Worm (Caenorhabditis elegans) whole organism, L2 larva: ENCODE results near the gene gpr-2.
A peak's percentile ranks its signal among the peaks of the same experiment; 100 is the strongest.
"Not testable (repeated sequence)": the region's sequence is repeated elsewhere in the genome, so short reads cannot be mapped to it uniquely, and the experiment has no call there.

ENCODE experiments used
- C34F6.9 ChIP-seq: fragments of 150-350 bp; optimal IDR thresholded peaks from 2 replicates; lab custom pipeline; 2014; ENCODE audit warnings: missing biosample characterization, missing genetic modification characterization
- F13H6.1 ChIP-seq: sonication (generic microtip); optimal IDR thresholded peaks from 2 replicates; lab custom pipeline; 2016; ENCODE audit warnings: missing genetic modification characterization, missing compliant biosample characterization
- R02D3.7 ChIP-seq: fragments of 150-350 bp; optimal IDR thresholded peaks from 2 replicates; lab custom pipeline; 2014; ENCODE audit warnings: missing biosample characterization, missing genetic modification characterization
- Y55F3AM.14 ChIP-seq: fragments of 200-800 bp; sonication (Bioruptor generic); optimal IDR thresholded peaks from 2 replicates; lab custom pipeline; 2018; ENCODE audit warnings: mild to moderate bottlenecking, missing genetic modification characterization, missing compliant biosample characterization
- ZK546.5 ChIP-seq: sonication (generic microtip); optimal IDR thresholded peaks from 2 replicates; lab custom pipeline; 2017; ENCODE audit warnings: missing biosample characterization, missing genetic modification characterization
- alr-1 ChIP-seq: fragments of 150-350 bp; optimal IDR thresholded peaks from 2 replicates; lab custom pipeline; 2014; ENCODE audit warnings: missing biosample characterization, missing genetic modification characterization
- aly-2 ChIP-seq: fragments of 150-350 bp; optimal IDR thresholded peaks from 2 replicates; lab custom pipeline; 2014; ENCODE audit warnings: missing biosample characterization, missing genetic modification characterization
- ama-1 ChIP-seq: fragments of 150-350 bp; optimal IDR thresholded peaks from 2 replicates; lab custom pipeline; 2018; ENCODE audit warnings: inconsistent platforms
- blmp-1 ChIP-seq: sonication (generic microtip); optimal IDR thresholded peaks from 2 replicates; lab custom pipeline; 2017; ENCODE audit warnings: missing genetic modification characterization, mild to moderate bottlenecking, missing compliant biosample characterization, antibody characterized with exemption, moderate library complexity; ENCODE audit not compliant: insufficient read depth
- ceh-16 ChIP-seq: fragments of 150-350 bp; optimal IDR thresholded peaks from 2 replicates; lab custom pipeline; 2014; ENCODE audit warnings: missing biosample characterization, missing genetic modification characterization
- ceh-82 ChIP-seq: fragments of 150-350 bp; optimal IDR thresholded peaks from 2 replicates; lab custom pipeline; 2014; ENCODE audit warnings: missing biosample characterization, missing genetic modification characterization
- crh-2 ChIP-seq: sonication (generic microtip); optimal IDR thresholded peaks from 2 replicates; lab custom pipeline; 2017; ENCODE audit warnings: missing biosample characterization, missing genetic modification characterization
- dmd-4 ChIP-seq: sonication (generic microtip); optimal IDR thresholded peaks from 2 replicates; lab custom pipeline; 2017; ENCODE audit warnings: missing biosample characterization, missing genetic modification characterization
- egl-27 ChIP-seq: sonication (generic microtip); optimal IDR thresholded peaks from 3 replicates; lab custom pipeline; 2017; ENCODE audit warnings: missing biosample characterization, missing genetic modification reagents, missing genetic modification characterization
- elt-1 ChIP-seq: fragments of 150-350 bp; optimal IDR thresholded peaks from 2 replicates; lab custom pipeline; 2014; ENCODE audit warnings: missing biosample characterization, missing genetic modification characterization
- elt-3 ChIP-seq: sonication (generic microtip); optimal IDR thresholded peaks from 2 replicates; lab custom pipeline; 2017; ENCODE audit warnings: missing biosample characterization, missing genetic modification characterization
- gmeb-1 ChIP-seq: fragments of 150-350 bp; optimal IDR thresholded peaks from 2 replicates; lab custom pipeline; 2014; ENCODE audit warnings: missing biosample characterization, missing genetic modification characterization
- lin-13 ChIP-seq: fragments of 150-350 bp; optimal IDR thresholded peaks from 2 replicates; lab custom pipeline; 2014; ENCODE audit warnings: missing biosample characterization, missing genetic modification reagents, missing genetic modification characterization
- lsy-2 ChIP-seq, 2 experiments: fragments of 150-350 bp in 1 of 2; sonication (generic microtip) in 1 of 2; optimal IDR thresholded peaks; 2 replicates each; lab custom pipeline; 2014 to 2017; ENCODE audit warnings: missing biosample characterization in 2 of 2, missing genetic modification characterization in 2 of 2
- mab-5 ChIP-seq: fragments of 150-350 bp; optimal IDR thresholded peaks from 2 replicates; lab custom pipeline; 2014; ENCODE audit warnings: missing biosample characterization, missing genetic modification characterization
- mbf-1 ChIP-seq: sonication (generic microtip); optimal IDR thresholded peaks from 2 replicates; lab custom pipeline; 2017; ENCODE audit warnings: missing biosample characterization, missing genetic modification characterization
- mdl-1 ChIP-seq, 2 experiments: fragments of 150-350 bp in 1 of 2; sonication (generic microtip) in 1 of 2; optimal IDR thresholded peaks; 2 replicates each; lab custom pipeline; 2017; ENCODE audit warnings: missing biosample characterization in 2 of 2, missing genetic modification characterization in 2 of 2
- nhr-11 ChIP-seq: fragments of 150-350 bp; optimal IDR thresholded peaks from 2 replicates; lab custom pipeline; 2014; ENCODE audit warnings: missing biosample characterization, missing genetic modification characterization
- nhr-12 ChIP-seq: fragments of 150-350 bp; optimal IDR thresholded peaks from 2 replicates; lab custom pipeline; 2014; ENCODE audit warnings: missing biosample characterization, missing genetic modification characterization
- nhr-129 ChIP-seq: fragments of 150-350 bp; optimal IDR thresholded peaks from 2 replicates; lab custom pipeline; 2014; ENCODE audit warnings: missing biosample characterization, missing genetic modification characterization
- nhr-21 ChIP-seq: fragments of 150-350 bp; optimal IDR thresholded peaks from 2 replicates; lab custom pipeline; 2014; ENCODE audit warnings: missing biosample characterization, missing genetic modification characterization
- nhr-23 ChIP-seq: fragments of 150-350 bp; optimal IDR thresholded peaks from 2 replicates; lab custom pipeline; 2014; ENCODE audit warnings: missing biosample characterization, missing genetic modification reagents, missing genetic modification characterization
- nhr-25 ChIP-seq: fragments of 150-350 bp; sonication (generic microtip); optimal IDR thresholded peaks from 3 replicates; lab custom pipeline; 2014; ENCODE audit warnings: missing biosample characterization, missing genetic modification characterization
- nhr-6 ChIP-seq: fragments of 150-350 bp; optimal IDR thresholded peaks from 2 replicates; lab custom pipeline; 2014; ENCODE audit warnings: missing biosample characterization, missing genetic modification characterization
- peb-1 ChIP-seq: fragments of 150-350 bp; optimal IDR thresholded peaks from 2 replicates; lab custom pipeline; 2014; ENCODE audit warnings: missing biosample characterization, missing genetic modification characterization
- sem-4 ChIP-seq: fragments of 150-350 bp; optimal IDR thresholded peaks from 2 replicates; lab custom pipeline; 2014; ENCODE audit warnings: missing biosample characterization, missing genetic modification reagents, missing genetic modification characterization
- skn-1 ChIP-seq: sonication (generic microtip); optimal IDR thresholded peaks from 2 replicates; lab custom pipeline; 2017; ENCODE audit warnings: missing biosample characterization, missing genetic modification characterization
- sma-3 ChIP-seq: sonication (generic microtip); optimal IDR thresholded peaks from 2 replicates; lab custom pipeline; 2016; ENCODE audit warnings: missing genetic modification reagents, missing genetic modification characterization, missing compliant biosample characterization
- sma-9 ChIP-seq, 2 experiments: fragments of 150-350 bp in 1 of 2; sonication (generic microtip) in 1 of 2; optimal IDR thresholded peaks; 2 replicates each; lab custom pipeline; 2014 to 2016; ENCODE audit warnings: missing genetic modification characterization in 2 of 2, mild to moderate bottlenecking in 1 of 2, missing biosample characterization in 1 of 2, missing compliant biosample characterization in 1 of 2, missing genetic modification reagents in 1 of 2, moderate library complexity in 1 of 2
- snpc-4 ChIP-seq: fragments of 150-350 bp; optimal IDR thresholded peaks from 2 replicates; lab custom pipeline; 2014; ENCODE audit warnings: missing biosample characterization, missing genetic modification characterization
- unc-39 ChIP-seq: fragments of 150-350 bp; optimal IDR thresholded peaks from 2 replicates; lab custom pipeline; 2014; ENCODE audit warnings: missing biosample characterization, missing genetic modification characterization
- unc-55 ChIP-seq: fragments of 150-350 bp; sonication (generic microtip); optimal IDR thresholded peaks from 3 replicates; lab custom pipeline; 2014; ENCODE audit warnings: missing biosample characterization, missing genetic modification reagents, missing genetic modification characterization
- unc-62 ChIP-seq: fragments of 150-350 bp; optimal IDR thresholded peaks from 2 replicates; lab custom pipeline; 2014; ENCODE audit warnings: missing biosample characterization, missing genetic modification reagents, missing genetic modification characterization
- zag-1 ChIP-seq: fragments of 150-350 bp; optimal IDR thresholded peaks from 2 replicates; lab custom pipeline; 2014; ENCODE audit warnings: missing biosample characterization, missing genetic modification characterization
- ztf-1 ChIP-seq: fragments of 200-800 bp; sonication (Bioruptor generic); conservative IDR thresholded peaks from 2 replicates; pipeline ENCODE4 v1.3.6; 2022; ENCODE audit warnings: missing genetic modification characterization, missing compliant biosample characterization
- ztf-11 ChIP-seq: sonication (generic microtip); optimal IDR thresholded peaks from 2 replicates; lab custom pipeline; 2017; ENCODE audit warnings: missing biosample characterization, missing genetic modification characterization
- ztf-4 ChIP-seq: fragments of 150-350 bp; optimal IDR thresholded peaks from 2 replicates; lab custom pipeline; 2014; ENCODE audit warnings: missing biosample characterization, missing genetic modification characterization

gpr-2 gene

DNA sequence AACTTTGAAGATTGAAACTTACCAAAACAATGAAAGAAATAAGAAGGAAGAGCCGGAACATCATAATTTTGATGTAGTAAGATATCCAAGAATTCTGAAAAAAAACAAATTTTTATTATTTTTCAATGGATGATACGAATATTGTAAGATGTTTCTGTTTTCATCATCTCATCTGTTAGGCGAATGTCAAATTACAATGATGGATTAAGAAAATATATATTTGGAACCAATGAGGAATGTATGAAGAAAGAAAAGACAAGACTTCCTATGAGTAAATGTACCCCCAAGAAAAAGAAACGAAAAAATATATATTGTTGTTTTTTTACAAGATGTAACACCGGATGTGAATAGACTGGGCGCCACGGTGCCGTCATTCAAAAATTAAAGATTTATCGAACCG, 33.3 kb upstream of the gpr-2 start, which contains the start of gene T26G10.5:
Gene T26G10.5 (minus strand): TSS at position 101 of the 400 bp plus-strand sequence.
- no peak for TF ChIP-seq unc-62
- no peak for TF ChIP-seq mbf-1 (tag; lab: Kevin White, UChicago)
- TF ChIP-seq ceh-16 (tag; lab: Kevin White, UChicago) = no peak
- TF ChIP-seq skn-1 (tag; lab: Kevin White, UChicago) = no peak
- no peak for TF ChIP-seq sma-9 (GFP tag; optimal IDR thresholded peaks at IDR 0.05; lab: Kevin White, UChicago)
- TF ChIP-seq sma-9 (tag; optimal IDR thresholded peaks at IDR 0.05; lab: Kevin White, UChicago) = no peak
- TF ChIP-seq nhr-12 (tag; lab: Kevin White, UChicago) = no peak
- TF ChIP-seq aly-2 (tag; lab: Kevin White, UChicago) = no peak
- TF ChIP-seq nhr-129 (tag; lab: Kevin White, UChicago) = no peak
- TF ChIP-seq ZK546.5 (tag; lab: Kevin White, UChicago) = no peak
- TF ChIP-seq ztf-4 (tag; lab: Kevin White, UChicago) = no peak
- TF ChIP-seq crh-2 = no peak
- TF ChIP-seq ztf-11 = no peak
- TF ChIP-seq, all 48 proteins: peak for 0

DNA sequence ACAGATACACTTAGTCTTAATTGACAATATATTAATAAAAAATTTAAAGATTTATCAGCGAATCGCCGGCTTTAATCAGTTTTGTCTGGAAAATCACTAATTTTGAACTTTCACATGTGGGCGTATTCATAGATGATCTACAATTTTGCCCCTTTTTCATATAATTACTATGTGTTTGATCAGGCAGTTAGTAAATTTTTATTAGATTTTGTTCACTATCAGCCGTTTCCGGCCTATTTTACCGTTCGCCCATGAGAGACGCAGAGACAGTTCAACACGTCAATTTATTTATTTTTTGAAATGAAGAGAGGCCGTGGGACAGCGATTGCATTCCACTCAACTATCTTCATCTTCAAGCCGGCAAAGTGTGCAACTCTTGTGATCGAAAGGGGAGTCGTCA, 27.3 kb upstream of the gpr-2 start, which contains the start of gene T26G10.4:
Gene T26G10.4 (plus strand): TSS at position 301 of the 400 bp plus-strand sequence.
- not testable (repeated sequence) for TF ChIP-seq ztf-1 (GFP tag; lab: Robert Waterston, UW); ztf-11; unc-39 (tag; lab: Kevin White, UChicago)

DNA sequence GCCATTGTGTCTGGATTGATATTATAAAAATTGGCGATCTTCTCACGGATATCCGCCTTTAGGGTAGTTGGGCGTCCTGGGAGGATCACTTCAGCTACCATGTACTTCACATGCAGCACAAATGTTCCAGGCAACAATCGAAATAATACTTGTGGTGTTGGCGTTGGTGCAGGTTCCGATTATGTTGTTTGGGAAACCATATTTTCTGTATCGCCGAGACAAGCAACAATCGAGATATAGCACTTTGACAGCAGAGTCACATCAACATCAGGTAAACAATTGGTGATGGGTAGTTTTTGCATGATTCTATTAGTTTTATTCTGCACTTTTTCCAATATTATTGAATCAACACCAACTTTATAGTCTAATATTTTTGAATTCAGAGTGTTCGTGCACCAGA, 20.4 kb upstream of the gpr-2 start, which contains the start of gene T26G10.3:
Gene T26G10.3 (minus strand): TSS at position 101 of the 400 bp plus-strand sequence.
- TF ChIP-seq nhr-6 (tag; lab: Kevin White, UChicago) (no peak), mbf-1 (tag; lab: Kevin White, UChicago) (no peak), sma-3 (GFP tag; lab: Kevin White, UChicago) (no peak), Y55F3AM.14 (GFP tag; lab: Kevin White, UChicago) (no peak), ztf-11 (no peak), elt-3 (tag; lab: Kevin White, UChicago) (no peak), ZK546.5 (tag; lab: Kevin White, UChicago) (no peak), lin-13 (GFP tag; lab: Kevin White, UChicago) (no peak), alr-1 (no peak), nhr-23 (tag; lab: Kevin White, UChicago) (no peak), zag-1 (tag; lab: Kevin White, UChicago) (no peak), gmeb-1 (no peak), ztf-4 (tag; lab: Kevin White, UChicago) (no peak), ama-1 (lab: Kevin White, UChicago) (no peak)

ce11 chrIII:9408304-9408703, 15.3 kb upstream of the gpr-2 start:
- TF ChIP-seq snpc-4 (peak; percentile 92), unc-55 (GFP tag; lab: Kevin White, UChicago) (peak; percentile 48)

- TF ChIP-seq lin-13 (GFP tag; lab: Kevin White, UChicago) (peak; percentile 68), sma-3 (GFP tag; lab: Kevin White, UChicago) (peak; percentile 67), nhr-21 (tag; lab: Kevin White, UChicago) (peak; percentile 54), blmp-1 (tag; lab: Kevin White, UChicago) (peak; percentile 83), crh-2 (peak; percentile 76), mab-5 (peak; percentile 65), mdl-1 (tag; optimal IDR thresholded peaks at IDR 0.05; lab: Kevin White, UChicago) (no peak), snpc-4 (peak; percentile 60), ztf-4 (tag; lab: Kevin White, UChicago) (no peak), ztf-11 (no peak), C34F6.9 (peak; percentile 36), sma-9 (GFP tag; optimal IDR thresholded peaks at IDR 0.05; lab: Kevin White, UChicago) (peak; percentile 56), sma-9 (tag; optimal IDR thresholded peaks at IDR 0.05; lab: Kevin White, UChicago) (no peak), F13H6.1 (tag; lab: Kevin White, UChicago) (peak; percentile 68), gmeb-1 (peak; percentile 81), sem-4 (tag; lab: Kevin White, UChicago) (peak; percentile 28), egl-27 (tag; lab: Kevin White, UChicago) (peak; percentile 50), R02D3.7 (tag; lab: Kevin White, UChicago) (peak; percentile 92), ZK546.5 (tag; lab: Kevin White, UChicago) (peak; percentile 3), nhr-25 (tag; lab: Kevin White, UChicago) (peak; percentile 72), ama-1 (lab: Kevin White, UChicago) (no peak), ceh-16 (tag; lab: Kevin White, UChicago) (no peak), zag-1 (tag; lab: Kevin White, UChicago) (no peak), skn-1 (tag; lab: Kevin White, UChicago) (no peak), dmd-4 (tag; lab: Kevin White, UChicago) (no peak), unc-62 (no peak), unc-55 (GFP tag; lab: Kevin White, UChicago) (peak; percentile 83), alr-1 (no peak), Y55F3AM.14 (GFP tag; lab: Kevin White, UChicago) (no peak), nhr-23 (tag; lab: Kevin White, UChicago) (no peak), elt-1 (no peak), ceh-82 (tag; lab: Kevin White, UChicago) (no peak), nhr-11 (tag; lab: Kevin White, UChicago) (no peak), peb-1 (no peak), lsy-2 (tag; optimal IDR thresholded peaks at IDR 0.05; lab: Kevin White, UChicago) (peak; percentile 75 to 91)
These were observed 13.6 kb upstream of the gpr-2 start, which contains the start of gene T26G10.1 for ce11 chrIII:9406600-9406999. TSS of gene T26G10.1 (minus strand) at chrIII:9406641.
